Fruit fly (Drosophila melanogaster) whole organism, embryonic: ENCODE results near the gene CG4942.
A peak's percentile ranks its signal among the peaks of the same experiment; 100 is the strongest.

Experiments
- Abd-B ChIP-seq: fragments of 200-800 bp; sonication (Bioruptor generic); optimal IDR thresholded peaks from 2 replicates; lab custom pipeline; 2018; ENCODE audit warnings: missing biosample characterization, mild to moderate bottlenecking, missing genetic modification characterization, moderate library complexity
- Adf1 ChIP-seq: fragments of 200-800 bp; sonication (Bioruptor generic); IDR thresholded peaks from 2 replicates; pipeline ENCODE4 v1.3.6; 2022; ENCODE audit warnings: missing biosample characterization, missing genetic modification characterization
- Atf-2 ChIP-seq: fragments of 200-800 bp; sonication (Bioruptor generic); optimal IDR thresholded peaks from 2 replicates; lab custom pipeline; 2016; ENCODE audit warnings: missing biosample characterization, missing genetic modification characterization
- Awh ChIP-seq: fragments of 200-800 bp; sonication (Bioruptor generic); IDR thresholded peaks from 2 replicates; pipeline ENCODE4, ENCODE4 v1.3.6; 2022; ENCODE audit warnings: missing biosample characterization, missing genetic modification characterization
- BtbVII ChIP-seq: fragments of 200-800 bp; sonication (Bioruptor generic); optimal IDR thresholded peaks from 3 replicates; lab custom pipeline; 2017; ENCODE audit warnings: missing biosample characterization, mild to moderate bottlenecking, missing genetic modification characterization
- CG10147 ChIP-seq: fragments of 200-800 bp; sonication (Bioruptor generic); optimal IDR thresholded peaks from 2 replicates; lab custom pipeline; 2019; ENCODE audit warnings: missing biosample characterization, mild to moderate bottlenecking, missing genetic modification characterization, moderate library complexity
- CG13424 ChIP-seq: fragments of 200-800 bp; sonication (Bioruptor generic); optimal IDR thresholded peaks from 2 replicates; lab custom pipeline; 2019; ENCODE audit warnings: missing biosample characterization, mild to moderate bottlenecking, missing genetic modification characterization, moderate library complexity
- CG13624 ChIP-seq: fragments of 200-800 bp; sonication (Bioruptor generic); optimal IDR thresholded peaks from 2 replicates; lab custom pipeline; 2016; ENCODE audit warnings: missing biosample characterization, missing genetic modification characterization
- CG14667 ChIP-seq: fragments of 200-800 bp; sonication (Bioruptor generic); IDR thresholded peaks from 2 replicates; pipeline ENCODE4 v1.3.6; 2022; ENCODE audit warnings: missing biosample characterization, missing genetic modification characterization
- CG2116 ChIP-seq: fragments of 200-800 bp; sonication (Bioruptor generic); optimal IDR thresholded peaks from 3 replicates; lab custom pipeline; 2018; ENCODE audit warnings: missing biosample characterization, mild to moderate bottlenecking, missing genetic modification characterization
- CG2129 ChIP-seq: fragments of 200-800 bp; sonication (Bioruptor generic); IDR thresholded peaks from 2 replicates; pipeline ENCODE4 v1.3.6; 2022; ENCODE audit warnings: missing biosample characterization, missing genetic modification characterization; ENCODE audit not compliant: partially characterized antibody
- CG2199 ChIP-seq: fragments of 200-800 bp; sonication (Bioruptor generic); IDR thresholded peaks from 3 replicates; pipeline ENCODE4 v1.3.6; 2022; ENCODE audit warnings: missing biosample characterization, missing genetic modification characterization
- CG2202 ChIP-seq: fragments of 200-800 bp; sonication (Bioruptor generic); optimal IDR thresholded peaks from 2 replicates; lab custom pipeline; 2018; ENCODE audit warnings: missing biosample characterization, mild to moderate bottlenecking, missing genetic modification characterization
- CG34422 ChIP-seq: fragments of 200-800 bp; sonication (Bioruptor generic); IDR thresholded peaks from 3 replicates; pipeline ENCODE4 v1.3.6; 2022; ENCODE audit warnings: missing biosample characterization, missing genetic modification characterization
- CG3838 ChIP-seq: fragments of 200-800 bp; sonication (Bioruptor generic); optimal IDR thresholded peaks from 3 replicates; lab custom pipeline; 2016; ENCODE audit warnings: missing biosample characterization, missing genetic modification characterization
- CG3847 ChIP-seq: fragments of 200-800 bp; sonication (Bioruptor generic); IDR thresholded peaks from 2 replicates; pipeline ENCODE4 v1.3.6; 2022; ENCODE audit warnings: missing biosample characterization, missing genetic modification characterization
- CG4730 ChIP-seq: fragments of 200-800 bp; sonication (Bioruptor generic); IDR thresholded peaks from 2 replicates; pipeline ENCODE4 v1.3.6; 2022; ENCODE audit warnings: missing biosample characterization, missing genetic modification characterization
- CG6813 ChIP-seq: fragments of 200-800 bp; sonication (Bioruptor generic); optimal IDR thresholded peaks from 2 replicates; lab custom pipeline; 2017; ENCODE audit warnings: missing biosample characterization, missing genetic modification characterization, mild to moderate bottlenecking, moderate library complexity, missing genetic modification reagents
- CG9876 ChIP-seq: fragments of 200-800 bp; sonication (Bioruptor generic); optimal IDR thresholded peaks from 2 replicates; lab custom pipeline; 2016; ENCODE audit warnings: missing biosample characterization, missing genetic modification characterization
- CTCF ChIP-seq: fragments of 200-800 bp; sonication (Bioruptor generic); optimal IDR thresholded peaks from 2 replicates; lab custom pipeline; 2017; ENCODE audit warnings: missing biosample characterization, mild to moderate bottlenecking, missing genetic modification characterization, moderate library complexity
- D ChIP-seq, 2 experiments: fragments of 200-800 bp in 1 of 2; fragments of >200 bp in 1 of 2; sonication (Bioruptor generic) in 1 of 2; optimal IDR thresholded peaks; 2 replicates in 1 of 2; 3 replicates in 1 of 2; lab custom pipeline; 2017; ENCODE audit warnings: mild to moderate bottlenecking in 1 of 2, missing biosample characterization in 1 of 2, missing genetic modification characterization in 1 of 2, missing genetic modification reagents in 1 of 2
- Dip2 ChIP-seq: fragments of 200-800 bp; sonication (Bioruptor generic); IDR thresholded peaks from 2 replicates; pipeline ENCODE4 v1.3.6; 2022; ENCODE audit warnings: missing biosample characterization, missing genetic modification characterization
- Dll ChIP-seq: fragments of 200-800 bp; sonication (Bioruptor generic); IDR thresholded peaks from 4 replicates; pipeline ENCODE4 v1.3.6; 2022; ENCODE audit warnings: missing biosample characterization, missing genetic modification characterization; ENCODE audit not compliant: partially characterized antibody
- Drgx ChIP-seq: fragments of 200-800 bp; sonication (Bioruptor generic); IDR thresholded peaks from 2 replicates; pipeline ENCODE4 v1.3.6; 2022; ENCODE audit warnings: missing biosample characterization, missing genetic modification characterization
- Eip74EF ChIP-seq, 2 experiments: fragments of 200-800 bp in 1 of 2; fragments of >200 bp in 1 of 2; sonication (Bioruptor generic) in 1 of 2; optimal IDR thresholded peaks; 2 replicates each; lab custom pipeline; 2017 to 2019; ENCODE audit warnings: missing biosample characterization in 2 of 2, missing genetic modification characterization in 2 of 2, mild to moderate bottlenecking in 1 of 2, moderate library complexity in 1 of 2
- HHEX ChIP-seq: fragments of 200-800 bp; sonication (Bioruptor generic); optimal IDR thresholded peaks from 3 replicates; lab custom pipeline; 2017; ENCODE audit warnings: missing biosample characterization, mild to moderate bottlenecking, missing genetic modification characterization, missing genetic modification reagents
- Med ChIP-seq: fragments of 200-800 bp; sonication (Bioruptor generic); peaks from one replicate; lab custom pipeline; 2016; ENCODE audit warnings: missing biosample characterization, missing genetic modification characterization, mild to moderate bottlenecking, inconsistent platforms, moderate library complexity
- NC2α ChIP-seq: fragments of 200-800 bp; sonication (Bioruptor generic); optimal IDR thresholded peaks from 2 replicates; lab custom pipeline; 2016; ENCODE audit warnings: missing biosample characterization, missing genetic modification characterization
- Optix ChIP-seq: fragments of 200-800 bp; sonication (Bioruptor generic); IDR thresholded peaks from 3 replicates; pipeline ENCODE4 v1.3.6; 2022; ENCODE audit warnings: missing biosample characterization, missing genetic modification characterization
- Poxn ChIP-seq: fragments of 200-800 bp; sonication (Bioruptor generic); IDR thresholded peaks from 2 replicates; pipeline ENCODE4 v1.3.6; 2022; ENCODE audit warnings: missing biosample characterization, missing genetic modification characterization
- ab ChIP-seq: fragments of 200-800 bp; sonication (Bioruptor generic); optimal IDR thresholded peaks from 2 replicates; lab custom pipeline; 2016; ENCODE audit warnings: missing biosample characterization, missing genetic modification characterization
- emc ChIP-seq: fragments of 200-800 bp; sonication (Bioruptor generic); optimal IDR thresholded peaks from 2 replicates; lab custom pipeline; 2016; ENCODE audit warnings: missing biosample characterization, missing genetic modification characterization
- esg ChIP-seq: fragments of 200-800 bp; sonication (Bioruptor generic); conservative IDR thresholded peaks from 2 replicates; pipeline ENCODE4 v1.3.6; 2022; ENCODE audit warnings: missing biosample characterization, missing genetic modification characterization
- eve ChIP-seq, 2 experiments: fragments of >200 bp; optimal IDR thresholded peaks; 2 replicates each; lab custom pipeline; 2017; ENCODE audit warnings: missing biosample characterization in 2 of 2, missing genetic modification characterization in 2 of 2
- gfzf ChIP-seq: fragments of 200-800 bp; sonication (Bioruptor generic); optimal IDR thresholded peaks from 2 replicates; lab custom pipeline; 2016; ENCODE audit warnings: missing biosample characterization, mild to moderate bottlenecking, missing genetic modification characterization, moderate library complexity
- hkb ChIP-seq, 2 experiments: fragments of 200-800 bp in 1 of 2; fragments of >200 bp in 1 of 2; sonication (Bioruptor generic) in 1 of 2; IDR thresholded peaks in 1 of 2; optimal IDR thresholded peaks in 1 of 2; 2 replicates each; pipeline versions ENCODE4 v1.3.6 to Lab custom; 2017 to 2022; ENCODE audit warnings: missing biosample characterization in 1 of 2, missing genetic modification characterization in 1 of 2
- jing ChIP-seq: fragments of 200-800 bp; sonication (Bioruptor generic); optimal IDR thresholded peaks from 2 replicates; lab custom pipeline; 2018; ENCODE audit warnings: missing biosample characterization, mild to moderate bottlenecking, missing genetic modification characterization
- nau ChIP-seq: fragments of 200-800 bp; sonication (Bioruptor generic); optimal IDR thresholded peaks from 3 replicates; lab custom pipeline; 2017; ENCODE audit warnings: missing biosample characterization, mild to moderate bottlenecking, missing genetic modification characterization, missing genetic modification reagents
- nerfin-1 ChIP-seq: fragments of 200-800 bp; sonication (Bioruptor generic); optimal IDR thresholded peaks from 3 replicates; lab custom pipeline; 2019; ENCODE audit warnings: missing biosample characterization, mild to moderate bottlenecking, missing genetic modification characterization, moderate library complexity
- p53 ChIP-seq: fragments of 200-800 bp; sonication (Bioruptor generic); optimal IDR thresholded peaks from 2 replicates; lab custom pipeline; 2016; ENCODE audit warnings: missing biosample characterization, missing genetic modification characterization
- pfk ChIP-seq: fragments of 200-800 bp; sonication (Bioruptor generic); optimal IDR thresholded peaks from 2 replicates; lab custom pipeline; 2018; ENCODE audit warnings: missing biosample characterization, mild to moderate bottlenecking, missing genetic modification characterization, moderate library complexity
- pita ChIP-seq: fragments of 200-800 bp; sonication (Bioruptor generic); optimal IDR thresholded peaks from 2 replicates; lab custom pipeline; 2017; ENCODE audit warnings: missing biosample characterization, mild to moderate bottlenecking, missing genetic modification characterization
- rib ChIP-seq: fragments of 200-800 bp; sonication (Bioruptor generic); IDR thresholded peaks from 2 replicates; pipeline ENCODE4 v1.3.6; 2022; ENCODE audit warnings: missing biosample characterization, missing genetic modification characterization
- sima ChIP-seq: fragments of 200-800 bp; sonication (Bioruptor generic); optimal IDR thresholded peaks from 2 replicates; lab custom pipeline; 2016; ENCODE audit warnings: missing biosample characterization, missing genetic modification characterization
- sisA ChIP-seq: fragments of 200-800 bp; sonication (Bioruptor generic); IDR thresholded peaks from 2 replicates; pipeline ENCODE4 v1.3.6; 2022; ENCODE audit warnings: missing biosample characterization, missing genetic modification characterization
- trh ChIP-seq: fragments of 200-800 bp; sonication (Bioruptor generic); optimal IDR thresholded peaks from 2 replicates; lab custom pipeline; 2016; ENCODE audit warnings: missing biosample characterization, missing genetic modification characterization
- tx ChIP-seq: fragments of 200-800 bp; sonication (Bioruptor generic); optimal IDR thresholded peaks from 2 replicates; lab custom pipeline; 2016; ENCODE audit warnings: missing biosample characterization, missing genetic modification characterization
- wek ChIP-seq: fragments of 200-800 bp; sonication (Bioruptor generic); optimal IDR thresholded peaks from 3 replicates; lab custom pipeline; 2018; ENCODE audit warnings: missing biosample characterization, mild to moderate bottlenecking, missing genetic modification characterization, moderate library complexity
- zen2 ChIP-seq: fragments of 200-800 bp; sonication (Bioruptor generic); IDR thresholded peaks from 3 replicates; pipeline ENCODE4 v1.3.6; 2022; ENCODE audit warnings: missing biosample characterization, missing genetic modification characterization; ENCODE audit not compliant: partially characterized antibody

Gene CG4942

DNA sequence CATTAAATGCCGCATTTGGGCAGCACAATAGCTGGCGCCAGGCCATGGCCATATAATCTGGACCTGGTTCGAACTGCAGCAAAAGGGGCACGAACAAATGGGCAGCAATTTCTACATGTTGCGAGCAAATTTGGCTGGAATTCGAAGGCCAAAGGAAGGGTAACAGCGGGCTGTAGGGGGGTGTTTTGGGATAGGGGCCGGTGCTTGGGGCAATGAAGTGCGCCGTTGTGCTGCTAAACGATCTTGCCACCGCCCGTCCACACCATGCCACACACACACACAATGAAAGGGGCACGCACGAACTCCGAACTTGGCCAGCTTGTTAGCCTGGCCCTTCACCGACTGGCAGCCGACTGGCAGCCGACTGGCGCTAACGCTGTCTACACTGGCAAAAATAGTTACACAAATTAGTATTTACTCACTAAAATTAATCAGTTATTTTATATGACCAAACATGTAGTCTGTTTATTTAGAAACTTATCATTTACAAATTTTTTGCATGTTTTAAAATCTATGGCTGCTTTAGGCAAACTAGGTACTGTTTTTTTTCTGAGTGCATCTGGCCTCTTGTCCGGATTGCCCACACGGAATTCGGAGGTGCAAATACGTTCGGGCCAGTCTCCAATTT, 38.8 kb upstream of the CG4942 start (continued):
- TF ChIP-seq ab (GFP tag; lab: Kevin White, UChicago) (no peak), sisA (GFP tag; lab: Robert Waterston, UW) (peak; percentile 80), Eip74EF (GFP tag; optimal IDR thresholded peaks at IDR 0.05; lab: Kevin White, UChicago) (peak in 1 of 2 experiments; percentile 20), CG2116 (GFP tag; lab: Kevin White, UChicago) (no peak), CG4730 (peak; percentile 59), BtbVII (GFP tag; lab: Kevin White, UChicago) (peak; percentile 28), Poxn (no peak), p53 (GFP tag; lab: Kevin White, UChicago) (no peak), gfzf (no peak), CG34422 (GFP tag; lab: Robert Waterston, UW) (peak; percentile 61; the same call in 1 of the 3 replicates), CG14667 (GFP tag; lab: Robert Waterston, UW) (peak; percentile 55), Med (GFP tag; lab: Kevin White, UChicago) (peak; percentile 85), trh (GFP tag; lab: Kevin White, UChicago) (peak; percentile 7), pita (GFP tag; lab: Kevin White, UChicago) (no peak), CTCF (GFP tag; lab: Kevin White, UChicago) (no peak), Dll (no peak), wek (GFP tag; lab: Kevin White, UChicago) (no peak), CG2202 (tag; lab: Kevin White, UChicago) (peak; percentile 29), CG10147 (GFP tag; lab: Kevin White, UChicago) (peak; percentile 25), hkb (optimal IDR thresholded peaks at IDR 0.05; lab: Kevin White, UChicago) (no peak), hkb (GFP tag; IDR thresholded peaks at IDR 0.05; lab: Robert Waterston, UW) (peak; percentile 75), D (optimal IDR thresholded peaks at IDR 0.05; lab: Kevin White, UChicago) (no peak), D (GFP tag; optimal IDR thresholded peaks at IDR 0.05; lab: Kevin White, UChicago) (peak; percentile 78), esg (peak; percentile 57), CG2199 (GFP tag; lab: Robert Waterston, UW) (0 out of 3 replicates have a peak, but pooled peaks have one; percentile 35), rib (GFP tag; lab: Robert Waterston, UW) (no peak), Drgx (GFP tag; lab: Robert Waterston, UW) (peak; percentile 27; the same call in 1 of the 2 replicates), Adf1 (no peak), sima (no peak), NC2α (no peak), Optix (no peak), eve (GFP tag; optimal IDR thresholded peaks at IDR 0.05; lab: Kevin White, UChicago) (no peak), CG13424 (tag; lab: Kevin White, UChicago) (peak; percentile 38), HHEX (GFP tag; lab: Kevin White, UChicago) (peak; percentile 31), pfk (GFP tag; lab: Kevin White, UChicago) (no peak), CG2129 (GFP tag; lab: Robert Waterston, UW) (no peak), Atf-2 (peak; percentile 26), CG3847 (peak; percentile 42), Dip2 (no peak), tx (GFP tag; lab: Kevin White, UChicago) (peak; percentile 8), CG9876 (no peak), CG3838 (GFP tag; lab: Kevin White, UChicago) (no peak), nerfin-1 (peak; percentile 70), zen2 (GFP tag; lab: Robert Waterston, UW) (no peak), nau (GFP tag; lab: Kevin White, UChicago) (no peak), Awh (GFP tag; lab: Robert Waterston, UW) (peak; percentile 70), emc (GFP tag; lab: Kevin White, UChicago) (no peak), jing (GFP tag; lab: Kevin White, UChicago) (no peak), Abd-B (no peak), CG13624 (no peak), CG6813 (GFP tag; lab: Kevin White, UChicago) (peak; percentile 61)
